Fruit fly (Drosophila melanogaster) whole organism, adult: ENCODE data around the gene Bx42.

Experiments used
- CG12768 ChIP-seq: fragments of 200-800 bp; sonication (Bioruptor generic); optimal IDR thresholded peaks from 2 replicates; lab custom pipeline; 2017; ENCODE audit warnings: missing biosample characterization, missing genetic modification characterization, mild to moderate bottlenecking, moderate library complexity, missing genetic modification reagents
- CG33017 ChIP-seq: fragments of 200-800 bp; sonication (Bioruptor generic); optimal IDR thresholded peaks from 2 replicates; lab custom pipeline; 2018; ENCODE audit warnings: missing biosample characterization, mild to moderate bottlenecking, missing genetic modification characterization, moderate library complexity
- CG5204 ChIP-seq: fragments of 200-800 bp; sonication (Bioruptor generic); optimal IDR thresholded peaks from 2 replicates; lab custom pipeline; 2016; ENCODE audit warnings: missing biosample characterization, missing genetic modification characterization
- CG7045 ChIP-seq: fragments of 200-800 bp; sonication (Bioruptor generic); optimal IDR thresholded peaks from 2 replicates; lab custom pipeline; 2017; ENCODE audit warnings: missing biosample characterization, mild to moderate bottlenecking, missing genetic modification characterization
- Crg-1 ChIP-seq: fragments of 200-800 bp; sonication (Bioruptor generic); optimal IDR thresholded peaks from 2 replicates; lab custom pipeline; 2016; ENCODE audit warnings: missing biosample characterization, missing genetic modification characterization
- Hr96 ChIP-seq: fragments of 200-800 bp; sonication (Bioruptor generic); optimal IDR thresholded peaks from 2 replicates; lab custom pipeline; 2016; ENCODE audit warnings: missing biosample characterization, missing genetic modification characterization
- bab1 ChIP-seq: fragments of 200-800 bp; sonication (Bioruptor generic); optimal IDR thresholded peaks from 3 replicates; lab custom pipeline; 2019; ENCODE audit warnings: missing biosample characterization, mild to moderate bottlenecking, missing genetic modification characterization, moderate library complexity
- ovo ChIP-seq: fragments of 200-800 bp; sonication (Bioruptor generic); optimal IDR thresholded peaks from 2 replicates; lab custom pipeline; 2016; ENCODE audit warnings: missing biosample characterization, missing genetic modification characterization
- pad ChIP-seq: fragments of 200-800 bp; sonication (Bioruptor generic); optimal IDR thresholded peaks from 3 replicates; lab custom pipeline; 2017; ENCODE audit warnings: missing biosample characterization, missing genetic modification characterization, mild to moderate bottlenecking, moderate library complexity, missing genetic modification reagents
- toe ChIP-seq: fragments of 200-800 bp; sonication (Bioruptor generic); optimal IDR thresholded peaks from 2 replicates; lab custom pipeline; 2016; ENCODE audit warnings: missing biosample characterization, missing genetic modification characterization

DNA sequence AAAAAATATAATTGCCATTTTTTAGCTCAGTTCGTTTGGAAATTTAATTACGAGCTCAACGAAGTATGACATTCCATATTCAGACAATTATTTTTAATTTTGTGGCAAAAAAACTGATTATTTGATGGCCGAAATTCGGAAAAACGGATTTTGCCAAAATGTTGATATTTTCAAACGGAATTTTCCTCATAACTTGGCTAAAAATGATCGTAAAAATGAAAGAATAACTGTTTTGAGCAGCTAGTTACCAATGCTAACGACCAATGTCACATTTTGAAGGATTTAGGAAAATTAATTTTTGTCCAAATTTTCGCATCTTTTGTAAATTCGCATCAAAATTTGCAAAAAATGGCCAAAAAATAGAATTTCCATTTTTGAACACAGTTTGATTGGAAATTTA, 13.3 kb downstream of the Bx42 start:
- TF ChIP-seq toe (no peak), pad (GFP tag; lab: Kevin White, UChicago) (no peak), CG33017 (tag; lab: Kevin White, UChicago) (no peak), ovo (GFP tag; lab: Kevin White, UChicago) (no peak), Hr96 (GFP tag; lab: Kevin White, UChicago) (no peak), CG5204 (no peak), bab1 (GFP tag; lab: Kevin White, UChicago) (no peak), Crg-1 (GFP tag; lab: Kevin White, UChicago) (no peak), CG12768 (GFP tag; lab: Kevin White, UChicago) (no peak), CG7045 (GFP tag; lab: Kevin White, UChicago) (no peak)
